Fruit fly (Drosophila melanogaster) whole organism, wandering third instar larva: Measurements from ENCODE around the gene RhoGAP18B.

ENCODE experiments used
- Abd-B ChIP-seq: fragments of >200 bp; optimal IDR thresholded peaks from 2 replicates; lab custom pipeline; 2017; ENCODE audit warnings: missing biosample characterization, missing genetic modification characterization
- HLH106 ChIP-seq: fragments of 200-800 bp; optimal IDR thresholded peaks from 3 replicates; lab custom pipeline; 2019; ENCODE audit warnings: missing biosample characterization, mild to moderate bottlenecking, missing genetic modification characterization, moderate library complexity
- Hr83 ChIP-seq: fragments of 200-300 bp; sonication (Bioruptor generic); optimal IDR thresholded peaks from 2 replicates; lab custom pipeline; 2016; ENCODE audit warnings: missing biosample characterization, mild to moderate bottlenecking, missing genetic modification characterization, moderate library complexity; ENCODE audit not compliant: poor library complexity, severe bottlenecking
- Myc ChIP-seq: fragments of >200 bp; optimal IDR thresholded peaks from 2 replicates; lab custom pipeline; 2017
- N ChIP-seq: fragments of >200 bp; optimal IDR thresholded peaks from 2 replicates; lab custom pipeline; 2018; ENCODE audit warnings: missing biosample characterization, missing external identifiers, missing genetic modification characterization
- OdsH ChIP-seq: fragments of 200-800 bp; sonication (Bioruptor generic); optimal IDR thresholded peaks from 2 replicates; lab custom pipeline; 2016; ENCODE audit warnings: missing biosample characterization, mild to moderate bottlenecking, missing genetic modification characterization
- Sp1 ChIP-seq: fragments of 200-800 bp; sonication (Bioruptor generic); optimal IDR thresholded peaks from 3 replicates; lab custom pipeline; 2019; ENCODE audit warnings: missing biosample characterization, mild to moderate bottlenecking, missing genetic modification characterization, moderate library complexity
- dsf ChIP-seq: sonication (Bioruptor generic); optimal IDR thresholded peaks from 2 replicates; lab custom pipeline; 2016; ENCODE audit warnings: missing biosample characterization, missing genetic modification characterization, borderline replicate concordance
- ey ChIP-seq: fragments of 200-800 bp; sonication (Bioruptor generic); optimal IDR thresholded peaks from 2 replicates; lab custom pipeline; 2016; ENCODE audit warnings: missing biosample characterization, missing genetic modification characterization
- h ChIP-seq: fragments of 200-800 bp; sonication (Bioruptor generic); optimal IDR thresholded peaks from 3 replicates; lab custom pipeline; 2016; ENCODE audit warnings: missing biosample characterization, mild to moderate bottlenecking, missing genetic modification characterization
- pan ChIP-seq: fragments of >200 bp; optimal IDR thresholded peaks from 2 replicates; lab custom pipeline; 2017
- rgr ChIP-seq: fragments of 200-800 bp; sonication (Bioruptor generic); optimal IDR thresholded peaks from 3 replicates; lab custom pipeline; 2016; ENCODE audit warnings: missing biosample characterization, mild to moderate bottlenecking, missing genetic modification characterization
- usp ChIP-seq: fragments of >200 bp; optimal IDR thresholded peaks from 2 replicates; lab custom pipeline; 2017; ENCODE audit warnings: missing biosample characterization, missing genetic modification characterization

DNA sequence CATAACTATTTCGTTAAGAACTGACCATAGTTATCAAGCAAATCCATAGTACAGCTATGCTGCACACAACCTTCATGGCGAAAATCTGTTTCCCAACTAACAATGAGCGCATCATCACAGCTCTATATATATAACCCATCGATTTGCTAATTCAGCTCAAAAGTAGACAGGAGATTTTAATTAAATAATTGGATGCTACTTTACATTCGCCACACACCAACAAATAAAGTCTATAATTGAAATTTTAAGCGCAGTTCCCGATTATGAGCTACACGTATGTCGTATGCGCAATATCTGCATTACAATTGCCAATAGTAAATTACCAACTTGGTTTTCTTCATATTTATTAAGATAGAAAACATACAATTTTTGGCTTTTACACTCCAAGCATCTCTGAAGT lies 31.1 kb downstream of the RhoGAP18B start, which contains the start of gene Obp18a:
- no peak for TF ChIP-seq Sp1 (GFP tag; lab: Kevin White, UChicago)
- TF ChIP-seq ey, result no peak
- TF ChIP-seq Abd-B (GFP tag; lab: Kevin White, UChicago), result no peak
- no peak for TF ChIP-seq Myc
- no peak for TF ChIP-seq OdsH (GFP tag; lab: Kevin White, UChicago)
- TF ChIP-seq usp (GFP tag; lab: Kevin White, UChicago), result no peak
- no peak for TF ChIP-seq N (GFP tag; lab: Kevin White, UChicago)
- no peak for TF ChIP-seq dsf (GFP tag; lab: Kevin White, UChicago)
- TF ChIP-seq Hr83 (GFP tag; lab: Kevin White, UChicago), result no peak
- TF ChIP-seq HLH106 (tag; lab: Kevin White, UChicago), result no peak
- TF ChIP-seq rgr, result no peak
- no peak for TF ChIP-seq h (GFP tag; lab: Kevin White, UChicago)
- TF ChIP-seq pan (lab: Kevin White, UChicago), result no peak
